Fruit fly (Drosophila melanogaster): ENCODE measurements around the gene CG15571.

The CG15571 gene

DNA sequence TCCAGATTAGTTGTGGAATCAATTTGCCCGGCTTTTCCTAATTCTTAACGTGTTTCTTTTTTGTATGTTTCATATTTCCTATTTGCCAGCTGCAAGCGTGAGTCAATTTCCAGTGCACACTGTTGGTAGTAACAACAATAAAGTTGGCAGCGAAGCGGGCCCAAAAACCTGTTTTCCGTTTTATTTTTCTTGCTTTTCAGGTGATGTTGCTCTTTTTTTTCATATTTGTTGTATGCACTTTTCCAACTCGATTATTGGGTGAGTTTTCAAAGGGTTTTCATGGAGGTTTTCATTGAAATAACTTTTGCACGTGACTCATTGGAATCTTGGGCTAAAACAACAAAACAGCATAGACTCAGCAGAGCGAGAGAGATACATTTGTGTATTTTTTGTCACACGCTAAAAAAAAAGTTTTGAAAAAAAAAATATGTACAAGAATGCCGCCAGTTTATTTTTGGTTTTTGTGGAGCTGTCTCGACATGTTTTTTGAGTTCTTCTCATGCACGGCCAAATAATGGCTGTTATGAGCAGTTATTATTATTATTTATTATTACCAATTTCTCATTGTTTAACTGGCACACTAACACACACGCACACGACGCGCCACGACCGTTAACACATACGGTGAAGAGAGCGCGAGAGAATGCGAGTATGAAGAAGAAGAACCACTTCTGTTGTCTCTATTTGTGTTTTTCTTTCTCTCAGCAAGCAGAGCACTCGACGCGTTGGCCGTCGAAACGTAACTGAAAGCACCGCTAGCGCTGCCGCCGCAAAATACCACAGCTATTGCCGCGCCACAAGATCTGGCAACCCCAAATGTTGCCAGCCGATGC, 11.6 kb downstream of the CG15571 start, which contains the start of gene Fas2 (continued):
- TF ChIP-seq CG3281 (GFP tag; optimal IDR thresholded peaks at IDR 0.05) (peak; percentile 66), Gsc (GFP tag; IDR thresholded peaks at IDR 0.05) (no peak), dmrt99B (tag; optimal IDR thresholded peaks at IDR 0.05) (peak; percentile 35), CG4730 (GFP tag; IDR thresholded peaks at IDR 0.05) (peak; percentile 32; the same call in 1 of the 2 replicates), Nf-YA (GFP tag; IDR thresholded peaks at IDR 0.05) (no peak), gcm (GFP tag; optimal IDR thresholded peaks at IDR 0.05) (no peak), CG4424 (GFP tag; optimal IDR thresholded peaks at IDR 0.05) (no peak), crol (GFP tag; IDR thresholded peaks at IDR 0.05) (no peak), CG4617 (GFP tag; optimal IDR thresholded peaks at IDR 0.05; ENCODE audit: borderline replicate concordance) (peak; percentile 17), trem (tag; optimal IDR thresholded peaks at IDR 0.05) (peak; percentile 37), CG1024 (GFP tag; IDR thresholded peaks at IDR 0.05) (peak; percentile 27; the same call in 1 of the 2 replicates), Optix (GFP tag; IDR thresholded peaks at IDR 0.05) (0 out of 3 replicates have a peak, but pooled peaks have one; percentile 38), CG12236 (GFP tag; optimal IDR thresholded peaks at IDR 0.05) (no peak), CG13296 (GFP tag; optimal IDR thresholded peaks at IDR 0.05) (peak; percentile 24), ERR (GFP tag; optimal IDR thresholded peaks at IDR 0.05) (peak; percentile 62), Max (GFP tag; optimal IDR thresholded peaks at IDR 0.05) (peak; percentile 12), fd3F (GFP tag; optimal IDR thresholded peaks at IDR 0.05) (no peak), aop (GFP tag; IDR thresholded peaks at IDR 0.05) (no peak), chm (GFP tag; IDR thresholded peaks at IDR 0.05) (peak; percentile 86), CG12659 (GFP tag; optimal IDR thresholded peaks at IDR 0.05) (peak; percentile 24), zfh2 (GFP tag; optimal IDR thresholded peaks at IDR 0.05) (no peak), prd (optimal IDR thresholded peaks at IDR 0.05) (no peak), prd (GFP tag; IDR thresholded peaks at IDR 0.05) (peak; percentile 65), eyg (GFP tag; optimal IDR thresholded peaks at IDR 0.05) (no peak), pros (GFP tag; optimal IDR thresholded peaks at IDR 0.05) (peak; percentile 13), pho (GFP tag; optimal IDR thresholded peaks at IDR 0.05) (no peak), cwo (GFP tag; optimal IDR thresholded peaks at IDR 0.05) (peak; percentile 49), CG2120 (GFP tag; optimal IDR thresholded peaks at IDR 0.05) (peak; percentile 17), Mrtf (GFP tag; IDR thresholded peaks at IDR 0.05) (no peak), tna (GFP tag; IDR thresholded peaks at IDR 0.05; ENCODE audit: partially characterized antibody) (peak; percentile 48; the same call in 1 of the 2 replicates), Rx (GFP tag; IDR thresholded peaks at IDR 0.05) (no peak), Abd-B (GFP tag; optimal IDR thresholded peaks at IDR 0.05) (peak; percentile 8), CG16863 (GFP tag; optimal IDR thresholded peaks at IDR 0.05) (peak; percentile 22), ham (GFP tag; IDR thresholded peaks at IDR 0.05) (no peak), ems (GFP tag; optimal IDR thresholded peaks at IDR 0.05) (peak; percentile 37), disco-r (GFP tag; optimal IDR thresholded peaks at IDR 0.05) (no peak), tap (tag; optimal IDR thresholded peaks at IDR 0.05) (no peak), CG11696 (GFP tag; IDR thresholded peaks at IDR 0.05) (0 out of 2 replicates have a peak, but pooled peaks have one; percentile 7), Fer2 (tag; optimal IDR thresholded peaks at IDR 0.05) (no peak), CG6791 (GFP tag; IDR thresholded peaks at IDR 0.05; ENCODE audit: partially characterized antibody) (peak; percentile 62; the same call in 1 of the 3 replicates), Dp (GFP tag; optimal IDR thresholded peaks at IDR 0.05) (no peak), dmrt11E (tag; optimal IDR thresholded peaks at IDR 0.05) (no peak), CG34376 (GFP tag; optimal IDR thresholded peaks at IDR 0.05) (peak; percentile 61), trh (GFP tag; optimal IDR thresholded peaks at IDR 0.05) (no peak), repo (GFP tag; optimal IDR thresholded peaks at IDR 0.05) (no peak), pfk (GFP tag; optimal IDR thresholded peaks at IDR 0.05) (peak; percentile 14), jumu (GFP tag; optimal IDR thresholded peaks at IDR 0.05) (no peak), jigr1 (GFP tag; IDR thresholded peaks at IDR 0.05) (no peak), CG6683 (GFP tag; optimal IDR thresholded peaks at IDR 0.05) (peak; percentile 9)

All from whole organism, embryonic.